Fruit fly (Drosophila melanogaster) whole organism, embryonic: ENCODE results near the gene CG31468.

Source experiments
- CG16863 ChIP-seq: fragments of 200-800 bp; sonication (Bioruptor generic); optimal IDR thresholded peaks from 3 replicates; lab custom pipeline; 2016; ENCODE audit warnings: missing biosample characterization, missing genetic modification characterization
- CG18764 ChIP-seq: fragments of 200-800 bp; sonication (Bioruptor generic); optimal IDR thresholded peaks from 3 replicates; lab custom pipeline; 2016; ENCODE audit warnings: missing biosample characterization, missing genetic modification characterization
- CG34422 ChIP-seq: fragments of 200-800 bp; sonication (Bioruptor generic); IDR thresholded peaks from 3 replicates; pipeline ENCODE4 v1.3.6; 2022; ENCODE audit warnings: missing biosample characterization, missing genetic modification characterization
- CG3726 ChIP-seq: fragments of 200-800 bp; sonication (Bioruptor generic); IDR thresholded peaks from 3 replicates; pipeline ENCODE4, ENCODE4 v1.3.6; 2022; ENCODE audit warnings: missing biosample characterization, missing genetic modification characterization
- D19A ChIP-seq: fragments of 200-800 bp; optimal IDR thresholded peaks from 3 replicates; lab custom pipeline; 2019; ENCODE audit warnings: missing biosample characterization, mild to moderate bottlenecking, missing genetic modification characterization, moderate library complexity
- E2f1 ChIP-seq: fragments of 200-800 bp; sonication (Bioruptor generic); IDR thresholded peaks from 2 replicates; pipeline ENCODE4 v1.3.6; 2022; ENCODE audit warnings: missing biosample characterization, missing genetic modification characterization
- ERR ChIP-seq: fragments of 200-800 bp; sonication (Bioruptor generic); optimal IDR thresholded peaks from 2 replicates; lab custom pipeline; 2016; ENCODE audit warnings: missing biosample characterization, missing genetic modification characterization
- Pdp1 ChIP-seq, 2 experiments: fragments of 200-800 bp; sonication (Bioruptor generic); optimal IDR thresholded peaks; 3 replicates each; lab custom pipeline; 2016; ENCODE audit warnings: missing biosample characterization in 2 of 2, missing genetic modification characterization in 2 of 2, mild to moderate bottlenecking in 1 of 2, moderate library complexity in 1 of 2
- fru ChIP-seq: fragments of >200 bp; optimal IDR thresholded peaks from 2 replicates; lab custom pipeline; 2017
- lola ChIP-seq, 3 experiments: fragments of >200 bp in 2 of 3; fragments of 200-800 bp in 1 of 3; sonication (Bioruptor generic) in 1 of 3; optimal IDR thresholded peaks; 2 replicates each; lab custom pipeline; 2017 to 2019; ENCODE audit warnings: missing biosample characterization in 3 of 3, missing genetic modification characterization in 3 of 3, mild to moderate bottlenecking in 1 of 3, moderate library complexity in 1 of 3
- sd ChIP-seq: fragments of 200-800 bp; sonication (Bioruptor generic); optimal IDR thresholded peaks from 3 replicates; lab custom pipeline; 2018; ENCODE audit warnings: missing biosample characterization, mild to moderate bottlenecking, missing genetic modification characterization, moderate library complexity
- sens ChIP-seq: fragments of 200-800 bp; sonication (Bioruptor generic); peaks from one replicate; lab custom pipeline; 2016; ENCODE audit warnings: missing biosample characterization, missing genetic modification characterization
- sens-2 ChIP-seq: fragments of 200-800 bp; sonication (Bioruptor generic); IDR thresholded peaks from 2 replicates; pipeline ENCODE4 v1.3.6; 2022; ENCODE audit warnings: missing biosample characterization, missing genetic modification characterization
- tin ChIP-seq: fragments of 200-800 bp; sonication (Bioruptor generic); optimal IDR thresholded peaks from 3 replicates; lab custom pipeline; 2016; ENCODE audit warnings: missing biosample characterization, missing genetic modification characterization

DNA sequence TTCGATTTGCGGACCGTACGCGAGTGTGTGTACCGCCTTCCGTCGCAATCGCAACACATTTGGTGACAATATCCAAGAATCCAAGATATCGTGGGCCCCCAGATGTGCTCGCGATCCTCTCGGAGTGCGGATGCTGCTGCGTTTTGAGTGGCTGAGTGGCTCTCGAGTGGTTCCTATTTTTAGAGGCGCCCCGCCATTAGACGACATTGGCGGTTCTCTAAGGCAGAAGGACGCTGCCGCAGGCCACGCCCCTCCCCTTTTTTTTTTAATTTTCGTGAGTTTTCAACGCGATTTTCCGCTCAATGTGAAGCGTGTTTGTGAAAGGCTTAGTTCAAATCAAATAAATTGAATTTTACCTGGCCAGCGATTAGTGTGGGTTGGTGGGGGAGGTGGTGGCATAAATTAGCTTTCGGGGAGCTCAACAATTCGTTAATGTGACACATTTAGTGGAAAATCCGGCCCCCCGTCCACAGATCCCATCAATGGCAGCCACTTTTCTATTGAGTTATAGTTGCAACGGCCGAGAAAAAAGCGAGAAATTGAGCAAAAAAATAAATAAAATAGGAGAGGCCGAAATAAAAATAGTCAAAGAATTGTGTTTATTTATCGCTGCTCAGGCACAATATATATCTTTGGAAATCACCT, 18.3 kb upstream of the CG31468 start, which contains the start of gene nau:
- no peak for TF ChIP-seq CG16863 (GFP tag; lab: Kevin White, UChicago)
- TF ChIP-seq sd (tag; lab: Kevin White, UChicago): peak; percentile 65
- TF ChIP-seq fru: no peak
- no peak for TF ChIP-seq CG34422
- TF ChIP-seq tin (GFP tag; lab: Kevin White, UChicago): no peak
- no peak for TF ChIP-seq CG3726
- no peak for TF ChIP-seq CG18764 (GFP tag; lab: Kevin White, UChicago)
- no peak for TF ChIP-seq D19A (tag; lab: Kevin White, UChicago)
- TF ChIP-seq E2f1 (GFP tag; lab: Robert Waterston, UW): no peak
- TF ChIP-seq sens (GFP tag; lab: Kevin White, UChicago): no peak
- TF ChIP-seq lola (GFP tag; optimal IDR thresholded peaks at IDR 0.05; lab: Kevin White, UChicago): no peak
- no peak for TF ChIP-seq Pdp1 (GFP tag; optimal IDR thresholded peaks at IDR 0.05; lab: Kevin White, UChicago)
- no peak for TF ChIP-seq ERR (GFP tag; lab: Kevin White, UChicago)
- no peak for TF ChIP-seq sens-2 (GFP tag; lab: Robert Waterston, UW)
